Fruit fly (Drosophila melanogaster) whole organism, embryonic: Measurements from ENCODE around the gene scpr-C.

Experiments
- BtbVII ChIP-seq: fragments of 200-800 bp; sonication (Bioruptor generic); optimal IDR thresholded peaks from 3 replicates; lab custom pipeline; 2017; ENCODE audit warnings: missing biosample characterization, mild to moderate bottlenecking, missing genetic modification characterization
- Bteb2 ChIP-seq: fragments of 200-800 bp; sonication (Bioruptor generic); optimal IDR thresholded peaks from 2 replicates; lab custom pipeline; 2016; ENCODE audit warnings: missing biosample characterization, missing genetic modification characterization
- CG11695 ChIP-seq: fragments of 200-800 bp; sonication (Bioruptor generic); IDR thresholded peaks from 3 replicates; pipeline ENCODE4 v1.3.6; 2022; ENCODE audit warnings: missing biosample characterization, missing genetic modification characterization
- CG12104 ChIP-seq: fragments of 200-800 bp; sonication (Bioruptor generic); optimal IDR thresholded peaks from 3 replicates; lab custom pipeline; 2016; ENCODE audit warnings: missing biosample characterization, missing genetic modification characterization
- CG12299 ChIP-seq: fragments of 200-800 bp; sonication (Bioruptor generic); optimal IDR thresholded peaks from 2 replicates; lab custom pipeline; 2018; ENCODE audit warnings: missing biosample characterization, mild to moderate bottlenecking, missing genetic modification characterization
- CG12769 ChIP-seq: fragments of 200-800 bp; sonication (Bioruptor generic); optimal IDR thresholded peaks from 2 replicates; lab custom pipeline; 2019; ENCODE audit warnings: missing biosample characterization, mild to moderate bottlenecking, missing genetic modification characterization, moderate library complexity
- CG13287 ChIP-seq: fragments of 200-800 bp; sonication (Bioruptor generic); IDR thresholded peaks from 2 replicates; pipeline ENCODE4 v1.3.6; 2022; ENCODE audit warnings: missing biosample characterization, missing genetic modification characterization; ENCODE audit not compliant: partially characterized antibody
- CG13424 ChIP-seq: fragments of 200-800 bp; sonication (Bioruptor generic); optimal IDR thresholded peaks from 2 replicates; lab custom pipeline; 2019; ENCODE audit warnings: missing biosample characterization, mild to moderate bottlenecking, missing genetic modification characterization, moderate library complexity
- CG15011 ChIP-seq: fragments of 200-800 bp; sonication (Bioruptor generic); optimal IDR thresholded peaks from 3 replicates; lab custom pipeline; 2018; ENCODE audit warnings: missing biosample characterization, mild to moderate bottlenecking, missing genetic modification characterization
- CG1529 ChIP-seq: fragments of 200-800 bp; sonication (Bioruptor generic); optimal IDR thresholded peaks from 3 replicates; lab custom pipeline; 2018; ENCODE audit warnings: missing biosample characterization, missing genetic modification characterization
- CG18599 ChIP-seq: fragments of 200-800 bp; sonication (Bioruptor generic); optimal IDR thresholded peaks from 3 replicates; lab custom pipeline; 2017; ENCODE audit warnings: missing biosample characterization, missing genetic modification characterization, mild to moderate bottlenecking, moderate library complexity, missing genetic modification reagents
- CG2202 ChIP-seq: fragments of 200-800 bp; sonication (Bioruptor generic); optimal IDR thresholded peaks from 2 replicates; lab custom pipeline; 2018; ENCODE audit warnings: missing biosample characterization, mild to moderate bottlenecking, missing genetic modification characterization
- CG2875 ChIP-seq: fragments of 200-800 bp; sonication (Bioruptor generic); optimal IDR thresholded peaks from 2 replicates; lab custom pipeline; 2017; ENCODE audit warnings: missing biosample characterization, mild to moderate bottlenecking, missing genetic modification characterization, missing genetic modification reagents
- CG2889 ChIP-seq: fragments of 200-800 bp; sonication (Bioruptor generic); IDR thresholded peaks from 3 replicates; pipeline ENCODE4 v1.3.6; 2022; ENCODE audit warnings: missing biosample characterization, missing genetic modification characterization
- CG3407 ChIP-seq: fragments of 200-800 bp; sonication (Bioruptor generic); optimal IDR thresholded peaks from 2 replicates; lab custom pipeline; 2018; ENCODE audit warnings: missing biosample characterization, mild to moderate bottlenecking, missing genetic modification characterization
- CG42726 ChIP-seq: fragments of 200-800 bp; sonication (Bioruptor generic); IDR thresholded peaks from 2 replicates; pipeline ENCODE4 v1.3.6; 2022; ENCODE audit warnings: missing biosample characterization, missing genetic modification characterization; ENCODE audit not compliant: partially characterized antibody
- CG4707 ChIP-seq: fragments of 200-800 bp; sonication (Bioruptor generic); optimal IDR thresholded peaks from 2 replicates; lab custom pipeline; 2018; ENCODE audit warnings: missing biosample characterization, mild to moderate bottlenecking, missing genetic modification characterization, moderate library complexity
- CG7786 ChIP-seq: fragments of 200-800 bp; sonication (Bioruptor generic); optimal IDR thresholded peaks from 2 replicates; lab custom pipeline; 2016; ENCODE audit warnings: missing biosample characterization, missing genetic modification characterization
- CG9609 ChIP-seq: fragments of 200-800 bp; sonication (Bioruptor generic); optimal IDR thresholded peaks from 3 replicates; lab custom pipeline; 2016; ENCODE audit warnings: missing biosample characterization, missing genetic modification characterization
- CoRest ChIP-seq: fragments of 200-800 bp; sonication (Bioruptor generic); optimal IDR thresholded peaks from 3 replicates; lab custom pipeline; 2018; ENCODE audit warnings: missing biosample characterization, mild to moderate bottlenecking, missing genetic modification characterization, moderate library complexity
- ERR ChIP-seq: fragments of 200-800 bp; sonication (Bioruptor generic); optimal IDR thresholded peaks from 2 replicates; lab custom pipeline; 2016; ENCODE audit warnings: missing biosample characterization, missing genetic modification characterization
- Ets65A ChIP-seq: fragments of 200-800 bp; sonication (Bioruptor generic); peaks from one replicate; lab custom pipeline; 2016; ENCODE audit warnings: missing biosample characterization, missing genetic modification characterization
- HLHmδ ChIP-seq: fragments of 200-800 bp; sonication (Bioruptor generic); optimal IDR thresholded peaks from 2 replicates; lab custom pipeline; 2018; ENCODE audit warnings: missing biosample characterization, mild to moderate bottlenecking, missing genetic modification characterization, moderate library complexity
- Hand ChIP-seq: fragments of 200-800 bp; sonication (Bioruptor generic); optimal IDR thresholded peaks from 2 replicates; lab custom pipeline; 2017; ENCODE audit warnings: mild to moderate bottlenecking, missing biosample characterization, missing genetic modification reagents, missing genetic modification characterization
- PHDP ChIP-seq: fragments of 200-800 bp; sonication (Bioruptor generic); optimal IDR thresholded peaks from 3 replicates; lab custom pipeline; 2018; ENCODE audit warnings: missing biosample characterization, mild to moderate bottlenecking, missing genetic modification characterization, moderate library complexity
- Pdp1 ChIP-seq, 2 experiments: fragments of 200-800 bp; sonication (Bioruptor generic); optimal IDR thresholded peaks; 3 replicates each; lab custom pipeline; 2016; ENCODE audit warnings: missing biosample characterization in 2 of 2, missing genetic modification characterization in 2 of 2, mild to moderate bottlenecking in 1 of 2, moderate library complexity in 1 of 2
- Ptx1 ChIP-seq: fragments of 200-800 bp; sonication (Bioruptor generic); IDR thresholded peaks from 2 replicates; pipeline ENCODE4 v1.3.6; 2022; ENCODE audit warnings: missing biosample characterization, missing genetic modification characterization
- Ravus ChIP-seq: fragments of 200-800 bp; sonication (Bioruptor generic); IDR thresholded peaks from 2 replicates; pipeline ENCODE4 v1.3.6; 2022; ENCODE audit warnings: missing biosample characterization, missing genetic modification characterization
- Sry-δ ChIP-seq: fragments of 200-800 bp; sonication (Bioruptor generic); optimal IDR thresholded peaks from 2 replicates; lab custom pipeline; 2016; ENCODE audit warnings: missing biosample characterization, missing genetic modification characterization
- btn ChIP-seq: fragments of 200-800 bp; sonication (Bioruptor generic); optimal IDR thresholded peaks from 2 replicates; lab custom pipeline; 2016; ENCODE audit warnings: missing biosample characterization, missing genetic modification characterization
- chinmo ChIP-seq: fragments of 200-800 bp; sonication (Bioruptor generic); IDR thresholded peaks from 4 replicates; pipeline ENCODE4 v1.3.6; 2022; ENCODE audit warnings: missing biosample characterization, missing genetic modification characterization; ENCODE audit not compliant: partially characterized antibody
- crp ChIP-seq, 2 experiments: fragments of 200-800 bp; sonication (Bioruptor generic); optimal IDR thresholded peaks; 2 replicates in 1 of 2; 3 replicates in 1 of 2; lab custom pipeline; 2017; ENCODE audit warnings: missing biosample characterization in 2 of 2, missing genetic modification characterization in 2 of 2, mild to moderate bottlenecking in 1 of 2, moderate library complexity in 1 of 2
- en ChIP-seq: fragments of 200-800 bp; sonication (Bioruptor generic); optimal IDR thresholded peaks from 2 replicates; lab custom pipeline; 2016; ENCODE audit warnings: missing biosample characterization, missing genetic modification characterization
- fu2 ChIP-seq: fragments of 200-800 bp; sonication (Bioruptor generic); optimal IDR thresholded peaks from 2 replicates; lab custom pipeline; 2016; ENCODE audit warnings: missing biosample characterization, missing genetic modification characterization
- grau ChIP-seq: fragments of 200-800 bp; optimal IDR thresholded peaks from 3 replicates; lab custom pipeline; 2019; ENCODE audit warnings: missing biosample characterization, mild to moderate bottlenecking, missing genetic modification characterization, moderate library complexity
- hbn ChIP-seq: fragments of 200-800 bp; sonication (Bioruptor generic); IDR thresholded peaks from 2 replicates; pipeline ENCODE4 v1.3.6; 2022; ENCODE audit warnings: missing biosample characterization, missing genetic modification characterization; ENCODE audit not compliant: partially characterized antibody
- hkb ChIP-seq, 2 experiments: fragments of 200-800 bp in 1 of 2; fragments of >200 bp in 1 of 2; sonication (Bioruptor generic) in 1 of 2; IDR thresholded peaks in 1 of 2; optimal IDR thresholded peaks in 1 of 2; 2 replicates each; pipeline versions ENCODE4 v1.3.6 to Lab custom; 2017 to 2022; ENCODE audit warnings: missing biosample characterization in 1 of 2, missing genetic modification characterization in 1 of 2
- jumu ChIP-seq: fragments of 200-800 bp; sonication (Bioruptor generic); optimal IDR thresholded peaks from 3 replicates; lab custom pipeline; 2016; ENCODE audit warnings: missing biosample characterization, missing genetic modification characterization
- ken ChIP-seq: fragments of 200-800 bp; sonication (Bioruptor generic); IDR thresholded peaks from 3 replicates; pipeline ENCODE4 v1.3.6; 2022; ENCODE audit warnings: missing biosample characterization, missing genetic modification characterization
- kni ChIP-seq: fragments of 200-800 bp; sonication (Bioruptor generic); optimal IDR thresholded peaks from 3 replicates; lab custom pipeline; 2017; ENCODE audit warnings: mild to moderate bottlenecking, missing biosample characterization, missing genetic modification reagents, missing genetic modification characterization
- lov ChIP-seq, 2 experiments: fragments of 200-800 bp in 1 of 2; fragments of >200 bp in 1 of 2; sonication (Bioruptor generic) in 1 of 2; IDR thresholded peaks in 1 of 2; optimal IDR thresholded peaks in 1 of 2; 2 replicates in 1 of 2; 3 replicates in 1 of 2; pipeline versions ENCODE4 v1.3.6 to Lab custom; 2017 to 2022; ENCODE audit warnings: missing biosample characterization in 1 of 2, missing genetic modification characterization in 1 of 2
- mld ChIP-seq: fragments of 200-800 bp; sonication (Bioruptor generic); IDR thresholded peaks from 3 replicates; pipeline ENCODE4 v1.3.6; 2022; ENCODE audit warnings: missing biosample characterization, missing genetic modification characterization; ENCODE audit not compliant: partially characterized antibody
- nom ChIP-seq: fragments of 200-800 bp; sonication (Bioruptor generic); optimal IDR thresholded peaks from 2 replicates; lab custom pipeline; 2017; ENCODE audit warnings: missing biosample characterization, missing genetic modification characterization, mild to moderate bottlenecking, moderate library complexity, missing genetic modification reagents
- pb ChIP-seq: fragments of 200-800 bp; sonication (Bioruptor generic); optimal IDR thresholded peaks from 3 replicates; lab custom pipeline; 2016; ENCODE audit warnings: missing biosample characterization, missing genetic modification characterization
- row ChIP-seq: fragments of 200-800 bp; sonication (Bioruptor generic); IDR thresholded peaks from 3 replicates; pipeline ENCODE4 v1.3.6; 2022; ENCODE audit warnings: missing biosample characterization, missing genetic modification characterization
- salm ChIP-seq: fragments of 200-800 bp; sonication (Bioruptor generic); optimal IDR thresholded peaks from 2 replicates; lab custom pipeline; 2018; ENCODE audit warnings: missing biosample characterization, mild to moderate bottlenecking, missing genetic modification characterization
- sd ChIP-seq: fragments of 200-800 bp; sonication (Bioruptor generic); optimal IDR thresholded peaks from 3 replicates; lab custom pipeline; 2018; ENCODE audit warnings: missing biosample characterization, mild to moderate bottlenecking, missing genetic modification characterization, moderate library complexity
- vfl ChIP-seq: fragments of 200-800 bp; sonication (Bioruptor generic); optimal IDR thresholded peaks from 2 replicates; lab custom pipeline; 2016; ENCODE audit warnings: missing biosample characterization, missing genetic modification characterization

Gene scpr-C

dm6 chr3R:11209801-11210402 lies 15.4 kb upstream of the scpr-C start, which contains the start of the genes SdhC and Tctp (continued):
- TF ChIP-seq chinmo (GFP tag; lab: Robert Waterston, UW): no peak
- TF ChIP-seq hbn (GFP tag; lab: Robert Waterston, UW): peak; percentile 42; the same call in 1 of the 2 replicates
- TF ChIP-seq lov (optimal IDR thresholded peaks at IDR 0.05; lab: Kevin White, UChicago): no peak
- TF ChIP-seq lov (GFP tag; IDR thresholded peaks at IDR 0.05; lab: Robert Waterston, UW): no peak
- TF ChIP-seq HLHmδ: peak; percentile 51
- peak; percentile 57; the same call in 1 of the 2 replicates for TF ChIP-seq CG42726 (GFP tag; lab: Robert Waterston, UW)
- TF ChIP-seq hkb (optimal IDR thresholded peaks at IDR 0.05; lab: Kevin White, UChicago): peak; percentile 44
- 0 out of 2 replicates have a peak, but pooled peaks have one; percentile 7 for TF ChIP-seq hkb (GFP tag; IDR thresholded peaks at IDR 0.05; lab: Robert Waterston, UW)
- TF ChIP-seq CG1529 (GFP tag; lab: Kevin White, UChicago): peak; percentile 6
- no peak for TF ChIP-seq CG15011
- TF ChIP-seq CG2875: no peak
- no peak for TF ChIP-seq mld (GFP tag; lab: Robert Waterston, UW)
- peak; percentile 52 for TF ChIP-seq CG18599 (GFP tag; lab: Kevin White, UChicago)
- peak; percentile 73 for TF ChIP-seq nom (GFP tag; lab: Kevin White, UChicago)
- TF ChIP-seq en: no peak
- TF ChIP-seq Hand: no peak
- peak; percentile 72 for TF ChIP-seq Sry-δ (GFP tag; lab: Kevin White, UChicago)
- no peak for TF ChIP-seq CG9609 (GFP tag; lab: Kevin White, UChicago)
- TF ChIP-seq CG12299: peak; percentile 46
- no peak for TF ChIP-seq Ptx1 (GFP tag; lab: Robert Waterston, UW)
- peak; percentile 64 for TF ChIP-seq CoRest (tag; lab: Kevin White, UChicago)
- TF ChIP-seq CG3407 (GFP tag; lab: Kevin White, UChicago): no peak
- no peak for TF ChIP-seq ERR
- peak; percentile 61 for TF ChIP-seq grau (tag; lab: Kevin White, UChicago)
- TF ChIP-seq vfl (GFP tag; lab: Kevin White, UChicago): no peak
- peak; percentile 18 for TF ChIP-seq pb
- peak; percentile 63 for TF ChIP-seq CG13287 (GFP tag; lab: Robert Waterston, UW)
- TF ChIP-seq CG12104: peak; percentile 40
- peak; percentile 25 for TF ChIP-seq jumu (GFP tag; lab: Kevin White, UChicago)
- TF ChIP-seq ken (GFP tag; lab: Robert Waterston, UW): no peak
- peak; percentile 4 for TF ChIP-seq PHDP (tag; lab: Kevin White, UChicago)
- peak in 1 of 2 experiments; percentile 2 for TF ChIP-seq Pdp1 (GFP tag; optimal IDR thresholded peaks at IDR 0.05; lab: Kevin White, UChicago)
- peak; percentile 60 for TF ChIP-seq CG13424
- peak in 1 of 2 experiments; percentile 23 for TF ChIP-seq crp (GFP tag; optimal IDR thresholded peaks at IDR 0.05; lab: Kevin White, UChicago)
- no peak for TF ChIP-seq btn
- no peak for TF ChIP-seq CG4707 (GFP tag; lab: Kevin White, UChicago)
- TF ChIP-seq Ets65A (GFP tag; lab: Kevin White, UChicago): peak; percentile 88
- peak; percentile 72 for TF ChIP-seq row (GFP tag; lab: Robert Waterston, UW)
- TF ChIP-seq fu2 (GFP tag; lab: Kevin White, UChicago): no peak
- TF ChIP-seq Ravus (GFP tag; lab: Robert Waterston, UW): no peak
- TF ChIP-seq BtbVII (GFP tag; lab: Kevin White, UChicago): no peak
- TF ChIP-seq salm (tag; lab: Kevin White, UChicago): no peak
- peak; percentile 66 for TF ChIP-seq CG12769 (tag; lab: Kevin White, UChicago)
- peak; percentile 14 for TF ChIP-seq CG2202 (tag; lab: Kevin White, UChicago)
- TF ChIP-seq kni (GFP tag; lab: Kevin White, UChicago): peak; percentile 37
- TF ChIP-seq CG11695 (GFP tag; lab: Robert Waterston, UW): no peak
- TF ChIP-seq CG7786 (GFP tag; lab: Kevin White, UChicago): no peak
- TF ChIP-seq sd (tag; lab: Kevin White, UChicago): no peak
- TF ChIP-seq Bteb2 (GFP tag; lab: Kevin White, UChicago): peak; percentile 46
- no peak for TF ChIP-seq CG2889 (GFP tag; lab: Robert Waterston, UW)
